Fruit fly (Drosophila melanogaster): ENCODE measurements around the gene Ssdp.

DNA sequence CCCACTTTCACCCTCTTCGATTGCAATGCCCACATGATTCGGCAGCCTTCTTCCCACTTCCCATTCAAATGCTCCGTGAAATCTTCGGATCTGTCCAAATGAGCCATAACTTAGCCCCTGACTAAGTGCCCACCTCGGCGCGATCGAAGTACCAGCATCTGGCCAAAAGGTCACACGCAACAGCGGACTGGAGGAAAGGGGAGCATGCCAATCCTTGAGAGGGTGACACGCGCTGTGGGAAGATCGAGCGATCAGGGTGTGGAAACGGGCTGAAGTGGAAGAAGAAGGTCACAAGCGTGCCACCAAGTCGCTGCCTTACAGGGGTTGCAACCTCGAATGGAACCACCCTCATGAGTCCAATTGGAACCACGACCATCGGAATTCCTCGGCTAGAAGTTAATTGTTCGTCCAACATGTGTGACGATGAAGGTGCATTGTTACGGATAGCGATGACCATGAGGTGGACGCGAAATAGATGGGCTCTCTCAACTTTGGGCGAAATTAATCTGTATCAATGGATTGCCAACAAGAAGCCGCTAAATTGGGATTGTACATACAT, 35.4 kb upstream of the Ssdp start:
- TF ChIP-seq CG8478 (optimal IDR thresholded peaks at IDR 0.05) (no peak), usp (GFP tag; optimal IDR thresholded peaks at IDR 0.05) (no peak)
